Fruit fly (Drosophila melanogaster): ENCODE results near the gene CG18549.
A peak's percentile ranks its signal among the peaks of the same experiment; 100 is the strongest.

The CG18549 gene

dm6 chr3R:12406235-12407196, 42.6 kb upstream of the CG18549 start, which contains the start of gene CG5167 (continued):
- TF ChIP-seq lab (GFP tag; optimal IDR thresholded peaks at IDR 0.05) (peak; percentile 54), psq (GFP tag; optimal IDR thresholded peaks at IDR 0.05) (no peak), wor (GFP tag; IDR thresholded peaks at IDR 0.05) (no peak), run (tag; optimal IDR thresholded peaks at IDR 0.05) (no peak), pum (GFP tag; optimal IDR thresholded peaks at IDR 0.05) (no peak), zf30C (GFP tag; optimal IDR thresholded peaks at IDR 0.05) (no peak), C15 (GFP tag; IDR thresholded peaks at IDR 0.05) (no peak), Gug (GFP tag; IDR thresholded peaks at IDR 0.05) (no peak; the same call in 3 of the 4 replicates), Fer3 (tag; optimal IDR thresholded peaks at IDR 0.05) (peak; percentile 35), mld (GFP tag; IDR thresholded peaks at IDR 0.05; ENCODE audit: partially characterized antibody) (no peak), sc (optimal IDR thresholded peaks at IDR 0.05) (no peak), sc (GFP tag; optimal IDR thresholded peaks at IDR 0.05) (no peak), ara (GFP tag; IDR thresholded peaks at IDR 0.05) (no peak), CG13123 (GFP tag; optimal IDR thresholded peaks at IDR 0.05) (no peak), ac (GFP tag; optimal IDR thresholded peaks at IDR 0.05) (no peak), CG17385 (GFP tag; optimal IDR thresholded peaks at IDR 0.05) (peak; percentile 23), jigr1 (GFP tag; IDR thresholded peaks at IDR 0.05) (no peak), ssp (GFP tag; IDR thresholded peaks at IDR 0.05) (no peak), CG10979 (tag; optimal IDR thresholded peaks at IDR 0.05) (peak; percentile 61), Awh (GFP tag; IDR thresholded peaks at IDR 0.05) (no peak), Myb (GFP tag; optimal IDR thresholded peaks at IDR 0.05) (peak; percentile 9), CG32532 (GFP tag; IDR thresholded peaks at IDR 0.05) (no peak), sens-2 (GFP tag; IDR thresholded peaks at IDR 0.05) (no peak), tgo (GFP tag; IDR thresholded peaks at IDR 0.05) (no peak), CG17612 (GFP tag; IDR thresholded peaks at IDR 0.05) (no peak), Ssrp (tag; optimal IDR thresholded peaks at IDR 0.05) (peak; percentile 14), CG10267 (tag; optimal IDR thresholded peaks at IDR 0.05) (peak; percentile 64), Sry-δ (GFP tag; optimal IDR thresholded peaks at IDR 0.05) (peak; percentile 45), bsh (GFP tag; optimal IDR thresholded peaks at IDR 0.05) (peak; percentile 28 to 82), CG14441 (GFP tag; IDR thresholded peaks at IDR 0.05) (no peak), E2f2 (GFP tag; IDR thresholded peaks at IDR 0.05) (peak; percentile 50; the same call in 1 of the 2 replicates), CG13894 (tag; optimal IDR thresholded peaks at IDR 0.05) (peak; percentile 13), ttk (GFP tag; IDR thresholded peaks at IDR 0.05) (no peak), sisA (GFP tag; IDR thresholded peaks at IDR 0.05) (no peak), CG3281 (GFP tag; optimal IDR thresholded peaks at IDR 0.05) (peak; percentile 24), Scr (GFP tag; IDR thresholded peaks at IDR 0.05; ENCODE audit: partially characterized antibody) (no peak; the same call in 1 of the 2 replicates), CG12769 (tag; optimal IDR thresholded peaks at IDR 0.05) (no peak), fd64A (GFP tag; optimal IDR thresholded peaks at IDR 0.05) (no peak), CG13424 (tag; optimal IDR thresholded peaks at IDR 0.05) (peak; percentile 63), CG7357 (GFP tag; IDR thresholded peaks at IDR 0.05) (no peak), cato (GFP tag; optimal IDR thresholded peaks at IDR 0.05; ENCODE audit: borderline replicate concordance) (no peak), jing (GFP tag; optimal IDR thresholded peaks at IDR 0.05) (no peak), CG4282 (GFP tag; optimal IDR thresholded peaks at IDR 0.05) (peak; percentile 18), hkb (optimal IDR thresholded peaks at IDR 0.05) (no peak), hkb (GFP tag; IDR thresholded peaks at IDR 0.05) (peak; percentile 59), otp (GFP tag; IDR thresholded peaks at IDR 0.05) (no peak), corto (GFP tag; optimal IDR thresholded peaks at IDR 0.05) (peak; percentile 35), fu2 (GFP tag; optimal IDR thresholded peaks at IDR 0.05) (no peak), CG13624 (GFP tag; optimal IDR thresholded peaks at IDR 0.05) (no peak)

Measured in whole organism, embryonic.